Fruit fly (Drosophila melanogaster): Measurements from ENCODE around the gene toc.
A peak's percentile ranks its signal among the peaks of the same experiment; 100 is the strongest.

DNA sequence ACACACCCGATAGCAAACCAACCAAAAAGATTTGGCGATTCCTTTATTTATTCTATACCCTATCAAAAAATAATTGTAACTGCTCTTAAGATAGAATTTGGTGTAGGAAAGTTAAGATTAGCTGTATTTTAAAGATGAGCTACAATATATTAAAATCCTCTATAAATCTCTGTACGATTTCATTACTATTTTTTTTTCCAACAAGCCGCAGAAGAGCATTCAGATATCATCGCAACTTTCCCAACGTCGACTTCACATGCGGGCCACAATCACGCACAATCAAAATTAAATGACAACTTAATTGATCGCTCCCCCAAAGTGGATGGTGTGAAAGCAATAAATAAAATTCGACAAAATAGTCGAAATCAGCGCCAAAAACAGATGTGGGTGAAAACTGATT, 52.1 kb downstream of the toc start:
- no peak for TF ChIP-seq klu (GFP tag; IDR thresholded peaks at IDR 0.05)
- TF ChIP-seq Doc2 (GFP tag; IDR thresholded peaks at IDR 0.05), result no peak
- no peak for TF ChIP-seq slp2 (GFP tag; optimal IDR thresholded peaks at IDR 0.05)
- no peak for TF ChIP-seq B-H1 (GFP tag; IDR thresholded peaks at IDR 0.05)
- peak; percentile 61 for TF ChIP-seq CG2678 (tag; optimal IDR thresholded peaks at IDR 0.05)
- TF ChIP-seq CG7372 (GFP tag; IDR thresholded peaks at IDR 0.05), result no peak
- peak; percentile 69 for TF ChIP-seq Sox102F (GFP tag; optimal IDR thresholded peaks at IDR 0.05)
- no peak for TF ChIP-seq danr (GFP tag; IDR thresholded peaks at IDR 0.05)
- no peak for TF ChIP-seq Hr3 (GFP tag; optimal IDR thresholded peaks at IDR 0.05)
